Worm (Caenorhabditis elegans) whole organism, L4 larva: ENCODE measurements around the gene acs-18.

ENCODE experiments used
- F10B5.3 ChIP-seq: sonication (generic microtip); optimal IDR thresholded peaks from 2 replicates; lab custom pipeline; 2016; ENCODE audit warnings: mild to moderate bottlenecking, missing genetic modification characterization, missing compliant biosample characterization
- Y105C5A.15 ChIP-seq: fragments of 200-800 bp; sonication (Bioruptor generic); IDR thresholded peaks from 2 replicates; pipeline ENCODE4 v1.3.6; 2022; ENCODE audit warnings: missing genetic modification characterization, missing compliant biosample characterization
- aha-1 ChIP-seq: fragments of 150-350 bp; peaks from one replicate; lab custom pipeline; 2014; ENCODE audit warnings: missing biosample characterization, missing genetic modification characterization
- ama-1 ChIP-seq: fragments of 150-350 bp; optimal IDR thresholded peaks from 2 replicates; lab custom pipeline; 2014; ENCODE audit warnings: inconsistent platforms, mixed read lengths
- ceh-20 ChIP-seq: fragments of 200-800 bp; sonication (Bioruptor generic); IDR thresholded peaks from 2 replicates; pipeline ENCODE4 v1.3.6; 2022; ENCODE audit warnings: missing genetic modification reagents, missing genetic modification characterization, missing compliant biosample characterization
- ces-1 ChIP-seq: fragments of 150-350 bp; sonication (generic microtip); optimal IDR thresholded peaks from 4 replicates; lab custom pipeline; 2014; ENCODE audit warnings: missing biosample characterization, missing genetic modification reagents, missing genetic modification characterization
- ctbp-1 ChIP-seq: fragments of 200-800 bp; sonication (Bioruptor generic); IDR thresholded peaks from 2 replicates; pipeline ENCODE4 v1.3.6; 2022; ENCODE audit warnings: missing genetic modification reagents, missing genetic modification characterization, missing compliant biosample characterization
- daf-16 ChIP-seq, 3 experiments: sonication (generic microtip); optimal IDR thresholded peaks; 2 replicates each; lab custom pipeline; 2016 to 2017; ENCODE audit warnings: missing genetic modification characterization in 3 of 3, missing genetic modification reagents in 3 of 3, mild to moderate bottlenecking in 2 of 3, missing compliant biosample characterization in 2 of 3, missing biosample characterization in 1 of 3, moderate library complexity in 1 of 3
- dmd-6 ChIP-seq: fragments of 200-800 bp; sonication (Bioruptor generic); IDR thresholded peaks from 2 replicates; pipeline ENCODE4 v1.3.6; 2022; ENCODE audit warnings: missing genetic modification reagents, missing genetic modification characterization, missing compliant biosample characterization
- dmd-8 ChIP-seq: fragments of 200-800 bp; sonication (Bioruptor generic); IDR thresholded peaks from 2 replicates; pipeline ENCODE4 v1.3.6; 2022; ENCODE audit warnings: missing genetic modification characterization, missing compliant biosample characterization
- dmd-9 ChIP-seq: fragments of 200-800 bp; sonication (Bioruptor generic); IDR thresholded peaks from 2 replicates; pipeline ENCODE4 v1.3.6; 2022; ENCODE audit warnings: missing genetic modification reagents, missing genetic modification characterization, missing compliant biosample characterization
- dpl-1 ChIP-seq: fragments of 150-350 bp; optimal IDR thresholded peaks from 2 replicates; lab custom pipeline; 2014; ENCODE audit warnings: missing biosample characterization, missing genetic modification reagents, missing genetic modification characterization
- dve-1 ChIP-seq: sonication (generic microtip); optimal IDR thresholded peaks from 2 replicates; lab custom pipeline; 2017; ENCODE audit warnings: antibody characterized with exemption, mild to moderate bottlenecking, missing genetic modification characterization, missing compliant biosample characterization; ENCODE audit not compliant: insufficient read depth
- fos-1 ChIP-seq: fragments of 150-350 bp; optimal IDR thresholded peaks from 2 replicates; lab custom pipeline; 2014; ENCODE audit warnings: missing biosample characterization, missing genetic modification characterization
- hif-1 ChIP-seq, 2 experiments: sonication (generic microtip); optimal IDR thresholded peaks; 2 replicates each; lab custom pipeline; 2016 to 2017; ENCODE audit warnings: missing compliant biosample characterization in 2 of 2, missing genetic modification characterization in 2 of 2, missing genetic modification reagents in 2 of 2, missing genotype in 2 of 2, mild to moderate bottlenecking in 1 of 2
- hlh-11 ChIP-seq: fragments of 200-800 bp; sonication (Bioruptor generic); optimal IDR thresholded peaks from 2 replicates; lab custom pipeline; 2018; ENCODE audit warnings: mild to moderate bottlenecking, missing genetic modification characterization, missing compliant biosample characterization
- hlh-30 ChIP-seq: sonication (generic microtip); optimal IDR thresholded peaks from 2 replicates; lab custom pipeline; 2017; ENCODE audit warnings: antibody characterized with exemption, mild to moderate bottlenecking, missing genetic modification characterization, missing compliant biosample characterization; ENCODE audit not compliant: insufficient read depth
- hmg-1.1 ChIP-seq: fragments of 200-800 bp; sonication (Bioruptor generic); IDR thresholded peaks from 2 replicates; pipeline ENCODE4 v1.3.6; 2022; ENCODE audit warnings: missing genetic modification reagents, missing genetic modification characterization, missing compliant biosample characterization
- lim-7 ChIP-seq: fragments of 200-800 bp; sonication (Bioruptor generic); IDR thresholded peaks from 2 replicates; pipeline ENCODE4 v1.3.6; 2022; ENCODE audit warnings: missing genetic modification characterization, missing compliant biosample characterization
- lin-1 ChIP-seq: fragments of 200-800 bp; sonication (Bioruptor generic); IDR thresholded peaks from 2 replicates; pipeline ENCODE4 v1.3.6; 2022; ENCODE audit warnings: missing genetic modification reagents, missing genetic modification characterization, missing compliant biosample characterization
- lin-13 ChIP-seq: fragments of 150-350 bp; optimal IDR thresholded peaks from 2 replicates; lab custom pipeline; 2014; ENCODE audit warnings: missing biosample characterization, missing genetic modification reagents, missing genetic modification characterization
- lsy-2 ChIP-seq, 2 experiments: fragments of 150-350 bp in 1 of 2; sonication (generic microtip) in 1 of 2; optimal IDR thresholded peaks; 2 replicates each; lab custom pipeline; 2014 to 2017; ENCODE audit warnings: missing biosample characterization in 2 of 2, missing genetic modification characterization in 2 of 2
- mdl-1 ChIP-seq, 2 experiments: fragments of 150-350 bp in 1 of 2; sonication (generic microtip) in 1 of 2; optimal IDR thresholded peaks; 2 replicates each; lab custom pipeline; 2014 to 2017; ENCODE audit warnings: missing biosample characterization in 2 of 2, missing genetic modification characterization in 2 of 2
- mep-1 ChIP-seq: fragments of 150-350 bp; sonication (generic microtip); optimal IDR thresholded peaks from 3 replicates; lab custom pipeline; 2014; ENCODE audit warnings: missing biosample characterization, missing genetic modification characterization
- mes-2 ChIP-seq: sonication (generic microtip); optimal IDR thresholded peaks from 2 replicates; lab custom pipeline; 2016; ENCODE audit warnings: missing genotype, mild to moderate bottlenecking, missing genetic modification characterization, missing compliant biosample characterization; ENCODE audit not compliant: poor library complexity, severe bottlenecking
- mxl-2 ChIP-seq: fragments of 200-800 bp; sonication (Bioruptor generic); conservative IDR thresholded peaks from 2 replicates; pipeline ENCODE4 v1.3.6; 2022; ENCODE audit warnings: missing genetic modification reagents, missing genetic modification characterization, missing compliant biosample characterization
- mxl-3 ChIP-seq: fragments of 200-800 bp; sonication (Bioruptor generic); optimal IDR thresholded peaks from 2 replicates; lab custom pipeline; 2018; ENCODE audit warnings: mild to moderate bottlenecking, missing genetic modification characterization, missing compliant biosample characterization
- nhr-10 ChIP-seq: fragments of 150-350 bp; optimal IDR thresholded peaks from 2 replicates; lab custom pipeline; 2014; ENCODE audit warnings: missing biosample characterization, missing genetic modification characterization
- nhr-102 ChIP-seq: sonication (generic microtip); optimal IDR thresholded peaks from 2 replicates; lab custom pipeline; 2016; ENCODE audit warnings: mild to moderate bottlenecking, missing genetic modification characterization, moderate library complexity, missing compliant biosample characterization
- nhr-111 ChIP-seq: fragments of 200-800 bp; sonication (Bioruptor generic); optimal IDR thresholded peaks from 2 replicates; lab custom pipeline; 2018; ENCODE audit warnings: mild to moderate bottlenecking, missing genetic modification characterization, missing compliant biosample characterization
- nhr-28 ChIP-seq: fragments of 150-350 bp; optimal IDR thresholded peaks from 2 replicates; lab custom pipeline; 2014; ENCODE audit warnings: missing biosample characterization, missing genetic modification characterization
- nhr-41 ChIP-seq: fragments of 200-800 bp; sonication (Bioruptor generic); IDR thresholded peaks from 2 replicates; pipeline ENCODE4 v1.3.6; 2022; ENCODE audit warnings: missing genetic modification reagents, missing genetic modification characterization, missing compliant biosample characterization
- nhr-42 ChIP-seq: fragments of 200-800 bp; sonication (Bioruptor generic); IDR thresholded peaks from 2 replicates; pipeline ENCODE4 v1.3.6; 2022; ENCODE audit warnings: missing genetic modification characterization, missing compliant biosample characterization
- nhr-6 ChIP-seq: fragments of 150-350 bp; optimal IDR thresholded peaks from 2 replicates; lab custom pipeline; 2014; ENCODE audit warnings: missing biosample characterization, missing genetic modification characterization
- nhr-77 ChIP-seq: fragments of 150-350 bp; optimal IDR thresholded peaks from 2 replicates; lab custom pipeline; 2014; ENCODE audit warnings: missing biosample characterization, missing genetic modification characterization
- pha-4 ChIP-seq, 2 experiments: fragments of 150-350 bp in 1 of 2; fragments of 200-800 bp in 1 of 2; sonication (Bioruptor generic) in 1 of 2; IDR thresholded peaks in 1 of 2; optimal IDR thresholded peaks in 1 of 2; 2 replicates each; pipeline versions ENCODE4 v1.3.6 to Lab custom; 2014 to 2022; ENCODE audit warnings: missing genetic modification characterization in 2 of 2, missing genetic modification reagents in 2 of 2, missing biosample characterization in 1 of 2, missing compliant biosample characterization in 1 of 2
- php-3 ChIP-seq: fragments of 200-800 bp; sonication (Bioruptor generic); IDR thresholded peaks from 2 replicates; pipeline ENCODE4 v1.3.6; 2022; ENCODE audit warnings: missing genetic modification reagents, missing genetic modification characterization, missing compliant biosample characterization
- pqm-1 ChIP-seq: sonication (generic microtip); optimal IDR thresholded peaks from 2 replicates; lab custom pipeline; 2017; ENCODE audit warnings: missing biosample characterization, missing genetic modification characterization
- rbr-2 ChIP-seq: sonication (generic microtip); optimal IDR thresholded peaks from 2 replicates; lab custom pipeline; 2016; ENCODE audit warnings: missing genotype, missing genetic modification characterization, missing compliant biosample characterization
- saeg-2 ChIP-seq: fragments of 200-800 bp; sonication (Bioruptor generic); IDR thresholded peaks from 2 replicates; pipeline ENCODE4 v1.3.6; 2022; ENCODE audit warnings: missing genetic modification reagents, missing genetic modification characterization, missing compliant biosample characterization
- set-16 ChIP-seq: fragments of 200-800 bp; sonication (Bioruptor generic); IDR thresholded peaks from 2 replicates; pipeline ENCODE4 v1.3.6; 2022; ENCODE audit warnings: missing genetic modification reagents, missing genetic modification characterization, missing compliant biosample characterization
- skn-1 ChIP-seq: fragments of 150-350 bp; optimal IDR thresholded peaks from 2 replicates; lab custom pipeline; 2014; ENCODE audit warnings: missing biosample characterization, missing genetic modification characterization
- snpc-1.2 ChIP-seq: fragments of 200-800 bp; sonication (Bioruptor generic); IDR thresholded peaks from 2 replicates; pipeline ENCODE4 v1.3.6; 2022; ENCODE audit warnings: missing genetic modification reagents, missing genetic modification characterization, missing compliant biosample characterization
- unc-62 ChIP-seq, 3 experiments: fragments of 150-350 bp in 1 of 3; sonication (generic microtip); optimal IDR thresholded peaks in 2 of 3; peaks in 1 of 3; 1 replicate in 1 of 3; 2 replicates in 2 of 3; lab custom pipeline; 2014 to 2017; ENCODE audit warnings: missing biosample characterization in 3 of 3, missing genetic modification characterization in 3 of 3, missing genetic modification reagents in 3 of 3, missing genotype in 1 of 3
- zag-1 ChIP-seq: fragments of 150-350 bp; optimal IDR thresholded peaks from 2 replicates; lab custom pipeline; 2014; ENCODE audit warnings: missing biosample characterization, missing genetic modification characterization
- zfp-3 ChIP-seq: fragments of 200-800 bp; sonication (Bioruptor generic); conservative IDR thresholded peaks from 2 replicates; pipeline ENCODE4 v1.3.6; 2022; ENCODE audit warnings: missing genetic modification reagents, missing genetic modification characterization, missing compliant biosample characterization

acs-18 gene

ce11 chrIV:10331882-10332281, 18.4 kb upstream of the acs-18 start:
- TF ChIP-seq pha-4 (GFP tag; IDR thresholded peaks at IDR 0.05; lab: Robert Waterston, UW) (0 out of 2 replicates have a peak, but pooled peaks have one; percentile 9), pha-4 (tag; optimal IDR thresholded peaks at IDR 0.05; lab: Kevin White, UChicago) (no peak), hif-1 (tag; optimal IDR thresholded peaks at IDR 0.05; lab: Kevin White, UChicago) (no peak), mdl-1 (tag; optimal IDR thresholded peaks at IDR 0.05; lab: Kevin White, UChicago) (no peak), skn-1 (tag; lab: Kevin White, UChicago) (no peak), php-3 (peak; percentile 81), ces-1 (GFP tag; lab: Kevin White, UChicago) (no peak), daf-16 (GFP tag; optimal IDR thresholded peaks at IDR 0.05; lab: Kevin White, UChicago) (no peak), daf-16 (tag; optimal IDR thresholded peaks at IDR 0.05; lab: Kevin White, UChicago) (peak; percentile 85), dve-1 (tag; lab: Kevin White, UChicago) (peak; percentile 70), nhr-28 (tag; lab: Kevin White, UChicago) (peak; percentile 69), lsy-2 (tag; optimal IDR thresholded peaks at IDR 0.05; lab: Kevin White, UChicago) (peak in 1 of 2 experiments; percentile 23), hlh-11 (tag; lab: Kevin White, UChicago) (peak; percentile 78), nhr-77 (tag; lab: Kevin White, UChicago) (peak; percentile 78), dmd-6 (GFP tag; lab: Robert Waterston, UW) (peak; percentile 75), lin-1 (GFP tag; lab: Robert Waterston, UW) (peak; percentile 72; the same call in 1 of the 2 replicates), hlh-30 (peak; percentile 26), ceh-20 (peak; percentile 21; the same call in 1 of the 2 replicates), mes-2 (tag; lab: Kevin White, UChicago) (peak; percentile 16), pqm-1 (tag; lab: Kevin White, UChicago) (peak; percentile 18), mxl-3 (GFP tag; lab: Kevin White, UChicago) (peak; percentile 18)

ce11 chrIV:10330962-10331361, 17.5 kb upstream of the acs-18 start:
- TF ChIP-seq hmg-1.1 (peak; percentile 50; the same call in 1 of the 2 replicates), ceh-20 (no peak), nhr-42 (GFP tag; lab: Robert Waterston, UW) (no peak), zag-1 (tag; lab: Kevin White, UChicago) (no peak), pqm-1 (tag; lab: Kevin White, UChicago) (peak; percentile 55), dmd-6 (GFP tag; lab: Robert Waterston, UW) (peak; percentile 59), lin-1 (GFP tag; lab: Robert Waterston, UW) (peak; percentile 41; the same call in 1 of the 2 replicates), ctbp-1 (GFP tag; lab: Robert Waterston, UW) (0 out of 2 replicates have a peak, but pooled peaks have one; percentile 14), dpl-1 (GFP tag; lab: Kevin White, UChicago) (no peak), fos-1 (tag; lab: Kevin White, UChicago) (no peak), dmd-9 (GFP tag; lab: Robert Waterston, UW) (no peak), ces-1 (GFP tag; lab: Kevin White, UChicago) (no peak), mxl-2 (no peak), nhr-28 (tag; lab: Kevin White, UChicago) (peak; percentile 61), nhr-41 (GFP tag; lab: Robert Waterston, UW) (no peak), hlh-11 (tag; lab: Kevin White, UChicago) (peak; percentile 84), zfp-3 (GFP tag; lab: Robert Waterston, UW) (no peak), dmd-8 (GFP tag; lab: Robert Waterston, UW) (no peak), snpc-1.2 (peak; percentile 42; the same call in 1 of the 2 replicates), saeg-2 (GFP tag; lab: Robert Waterston, UW) (0 out of 2 replicates have a peak, but pooled peaks have one; percentile 23), unc-62 (GFP tag; optimal IDR thresholded peaks at IDR 0.05 in 1 of 2; lab: Kevin White, UChicago) (no peak), unc-62 (tag; optimal IDR thresholded peaks at IDR 0.05; lab: Kevin White, UChicago) (no peak), nhr-10 (tag; lab: Kevin White, UChicago) (no peak), nhr-6 (tag; lab: Kevin White, UChicago) (no peak), Y105C5A.15 (GFP tag; lab: Robert Waterston, UW) (no peak), set-16 (GFP tag; lab: Robert Waterston, UW) (peak; percentile 83), F10B5.3 (tag; lab: Kevin White, UChicago) (no peak), nhr-111 (GFP tag; lab: Kevin White, UChicago) (no peak), lim-7 (GFP tag; lab: Robert Waterston, UW) (no peak), lsy-2 (tag; optimal IDR thresholded peaks at IDR 0.05; lab: Kevin White, UChicago) (no peak), ama-1 (lab: Kevin White, UChicago) (peak; percentile 4), lin-13 (no peak), mep-1 (tag; lab: Kevin White, UChicago) (peak; percentile 23), aha-1 (peak; percentile 72), nhr-102 (tag; lab: Kevin White, UChicago) (peak; percentile 14), rbr-2 (tag; lab: Kevin White, UChicago) (peak; percentile 15)
